Fruit fly (Drosophila melanogaster) whole organism, wandering third instar larva: ENCODE data around the gene Tektin-A.

Source experiments
- Abd-B ChIP-seq: fragments of >200 bp; optimal IDR thresholded peaks from 2 replicates; lab custom pipeline; 2017; ENCODE audit warnings: missing biosample characterization, missing genetic modification characterization
- CG9705 ChIP-seq: fragments of 200-800 bp; sonication (Bioruptor generic); optimal IDR thresholded peaks from 2 replicates; lab custom pipeline; 2018; ENCODE audit warnings: missing biosample characterization, mild to moderate bottlenecking, missing genetic modification characterization
- CrebA ChIP-seq: fragments of 200-800 bp; sonication (Bioruptor generic); optimal IDR thresholded peaks from 2 replicates; lab custom pipeline; 2016; ENCODE audit warnings: missing biosample characterization, mild to moderate bottlenecking, missing genetic modification characterization, borderline replicate concordance
- N ChIP-seq: fragments of >200 bp; optimal IDR thresholded peaks from 2 replicates; lab custom pipeline; 2018; ENCODE audit warnings: missing biosample characterization, missing external identifiers, missing genetic modification characterization
- OdsH ChIP-seq: fragments of 200-800 bp; sonication (Bioruptor generic); optimal IDR thresholded peaks from 2 replicates; lab custom pipeline; 2016; ENCODE audit warnings: missing biosample characterization, mild to moderate bottlenecking, missing genetic modification characterization
- Vsx2 ChIP-seq: fragments of 200-300, 225-300 bp; sonication (Bioruptor generic); optimal IDR thresholded peaks from 2 replicates; lab custom pipeline; 2018; ENCODE audit warnings: missing biosample characterization, missing genetic modification characterization; ENCODE audit not compliant: partially characterized antibody
- brk ChIP-seq: fragments of 200-800 bp; sonication (Bioruptor generic); optimal IDR thresholded peaks from 2 replicates; lab custom pipeline; 2016; ENCODE audit warnings: missing biosample characterization, mild to moderate bottlenecking, missing genetic modification characterization
- ey ChIP-seq: fragments of 200-800 bp; sonication (Bioruptor generic); optimal IDR thresholded peaks from 2 replicates; lab custom pipeline; 2016; ENCODE audit warnings: missing biosample characterization, missing genetic modification characterization
- fru ChIP-seq: fragments of 200-800 bp; sonication (Bioruptor generic); optimal IDR thresholded peaks from 3 replicates; lab custom pipeline; 2016; ENCODE audit warnings: missing biosample characterization, mild to moderate bottlenecking, missing genetic modification characterization
- h ChIP-seq: fragments of 200-800 bp; sonication (Bioruptor generic); optimal IDR thresholded peaks from 3 replicates; lab custom pipeline; 2016; ENCODE audit warnings: missing biosample characterization, mild to moderate bottlenecking, missing genetic modification characterization
- lola ChIP-seq: fragments of >200 bp; optimal IDR thresholded peaks from 2 replicates; lab custom pipeline; 2017; ENCODE audit warnings: missing biosample characterization, missing genetic modification characterization
- pan ChIP-seq: fragments of >200 bp; optimal IDR thresholded peaks from 2 replicates; lab custom pipeline; 2017
- sage ChIP-seq: fragments of 200-800 bp; sonication (Bioruptor generic); optimal IDR thresholded peaks from 2 replicates; lab custom pipeline; 2016; ENCODE audit warnings: missing biosample characterization, mild to moderate bottlenecking, missing genetic modification characterization

Gene Tektin-A

DNA sequence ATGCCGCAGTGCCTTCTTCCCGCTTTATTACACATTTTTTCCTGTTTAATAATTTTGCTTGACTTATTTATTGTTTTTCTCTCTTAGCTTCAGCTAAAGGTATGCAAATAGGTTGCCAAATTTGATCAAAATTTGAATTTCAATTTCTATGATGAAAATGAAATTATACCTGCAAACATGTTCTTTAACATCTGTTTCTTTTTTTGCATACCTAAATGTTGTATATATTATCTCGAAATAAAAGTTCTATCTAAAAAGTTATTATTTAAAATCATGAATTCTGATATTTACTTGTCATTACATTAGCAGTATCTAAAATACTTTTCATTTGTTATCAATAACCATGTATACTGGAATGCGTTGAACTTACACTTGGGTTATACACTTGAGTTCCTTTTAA is 41.2 kb downstream of the Tektin-A start, which contains the start of gene CG31735:
Gene CG31735, plus strand, starts transcription at position 301 of the 400 bp plus-strand sequence.
- TF ChIP-seq Abd-B (GFP tag; lab: Kevin White, UChicago), result no peak
- no peak for TF ChIP-seq sage
- TF ChIP-seq Vsx2 (GFP tag; lab: Kevin White, UChicago), result no peak

DNA sequence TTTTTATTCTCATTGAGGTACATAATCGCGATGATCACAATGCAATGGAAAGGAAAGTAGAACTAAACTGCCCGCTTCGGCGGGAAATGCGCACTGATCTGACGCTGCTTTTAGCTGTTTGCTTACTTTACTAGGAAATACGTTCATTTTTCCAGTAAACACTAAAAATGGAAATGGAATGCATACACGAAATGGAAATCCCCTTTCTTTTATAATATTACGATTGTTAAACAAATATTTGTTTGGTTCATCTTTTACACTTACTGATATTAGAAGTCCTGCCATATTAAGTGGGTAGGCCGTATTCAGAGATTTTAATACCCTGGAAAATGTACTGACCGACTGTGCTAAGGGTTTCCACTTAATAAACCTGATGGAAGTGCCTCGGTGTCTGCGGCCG is 46.5 kb downstream of the Tektin-A start, which contains the start of gene CG31823:
Gene CG31823, minus strand, starts transcription at position 101 of the 400 bp plus-strand sequence.
- no peak for TF ChIP-seq ey (GFP tag; lab: Kevin White, UChicago)
- no peak for TF ChIP-seq lola (GFP tag; lab: Kevin White, UChicago)

DNA sequence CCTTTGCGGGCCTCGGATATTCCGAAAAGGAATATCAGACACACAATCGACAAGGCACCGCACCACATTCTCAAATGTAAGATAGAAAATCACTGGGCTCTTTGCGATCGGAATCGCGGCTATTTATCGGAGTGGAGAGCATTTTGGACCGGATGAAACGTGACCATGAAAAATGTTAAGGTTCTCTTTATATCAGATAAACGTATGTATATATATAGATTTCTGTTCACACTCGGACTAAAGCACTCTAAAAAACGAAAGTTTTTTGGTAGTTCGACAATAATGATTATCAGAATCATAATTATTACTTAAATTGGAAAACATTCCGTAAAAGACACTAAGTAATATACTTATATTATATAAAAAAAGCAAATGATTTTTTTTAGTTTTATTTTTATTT is 48.4 kb downstream of the Tektin-A start, which contains the start of gene CG31821:
Gene CG31821, minus strand, starts transcription at position 101 of the 400 bp plus-strand sequence.
- TF ChIP-seq h (GFP tag; lab: Kevin White, UChicago) (no peak), OdsH (GFP tag; lab: Kevin White, UChicago) (no peak), brk (GFP tag; lab: Kevin White, UChicago) (no peak), N (GFP tag; lab: Kevin White, UChicago) (no peak), fru (GFP tag; lab: Kevin White, UChicago) (no peak), pan (lab: Kevin White, UChicago) (no peak), CrebA (GFP tag; lab: Kevin White, UChicago) (no peak)
- TF ChIP-seq, all 38 proteins: peak for 0

DNA sequence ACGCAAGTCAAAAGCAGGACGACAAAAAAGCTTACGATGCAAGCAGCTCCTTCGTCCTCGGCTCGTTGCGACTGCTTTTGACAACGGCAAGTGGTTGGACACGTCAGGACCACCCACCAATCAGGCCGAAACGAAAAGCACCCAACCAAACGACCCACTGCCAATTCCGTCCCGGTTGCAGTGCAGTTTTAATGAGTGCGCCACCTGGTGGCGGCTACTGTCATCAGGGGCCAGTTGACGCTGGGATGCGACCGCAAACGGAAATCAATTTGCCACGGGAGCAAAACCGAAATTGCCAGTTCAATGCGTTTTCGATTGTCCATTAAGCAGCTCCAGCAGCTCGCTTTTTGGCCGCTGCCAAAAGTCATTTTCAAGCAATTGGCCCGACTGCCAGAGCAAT is 49.8 kb downstream of the Tektin-A start:
- no peak for TF ChIP-seq CG9705 (GFP tag; lab: Kevin White, UChicago)
- TF ChIP-seq, all 38 proteins: peak for 0
